Worm (Caenorhabditis elegans) whole organism, L4/young adult: Measurements from ENCODE around the gene tufm-1.
"Not testable (repeated sequence)": the region's sequence is repeated elsewhere in the genome, so short reads cannot be mapped to it uniquely, and the experiment has no call there.

Experiments
- W03F9.2 ChIP-seq: fragments of 150-350 bp; optimal IDR thresholded peaks from 2 replicates; lab custom pipeline; 2014; ENCODE audit warnings: missing biosample characterization, missing genetic modification characterization
- dao-5 ChIP-seq: sonication (generic microtip); optimal IDR thresholded peaks from 2 replicates; lab custom pipeline; 2016; ENCODE audit warnings: missing genotype, missing genetic modification characterization, moderate library complexity, missing compliant biosample characterization
- him-1 ChIP-seq: sonication (generic microtip); optimal IDR thresholded peaks from 2 replicates; lab custom pipeline; 2016; ENCODE audit warnings: missing genotype, missing genetic modification reagents, missing genetic modification characterization, missing compliant biosample characterization

tufm-1 gene

DNA sequence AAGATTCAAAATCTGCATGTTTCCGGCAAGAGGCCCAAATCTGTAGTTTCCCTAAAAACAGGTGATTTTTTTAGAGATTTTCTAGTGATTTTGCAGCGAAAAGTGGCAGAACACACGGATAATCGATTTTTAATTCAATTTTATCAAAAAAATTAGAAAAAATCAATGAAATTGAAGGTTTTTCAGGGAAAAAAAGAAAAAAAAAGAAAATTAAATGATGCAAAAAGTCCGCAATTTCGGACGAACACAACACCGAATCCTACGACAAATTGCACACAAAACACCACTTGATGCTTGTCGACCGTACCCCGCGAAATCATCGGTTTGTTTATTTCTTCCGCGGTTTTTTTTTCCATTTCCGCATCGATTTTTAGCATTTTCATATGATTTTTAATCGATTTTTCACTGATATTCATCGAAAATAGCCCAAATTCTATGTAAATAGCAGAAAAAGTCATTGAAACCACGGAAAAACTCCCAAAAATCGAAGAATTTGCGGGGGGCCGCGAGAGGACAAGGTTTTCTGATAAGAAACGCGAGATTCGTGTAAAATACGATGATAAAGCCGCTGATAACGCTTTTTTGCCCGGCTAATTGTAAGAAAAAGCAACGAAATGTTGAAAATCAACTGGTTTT, at the start of gene tufm-1:
Gene tufm-1, minus strand, starts transcription at position 51 of the 636 bp plus-strand sequence.
- TF ChIP-seq him-1 (tag; lab: Kevin White, UChicago), result no peak
- TF ChIP-seq W03F9.2, result peak; percentile 77

DNA sequence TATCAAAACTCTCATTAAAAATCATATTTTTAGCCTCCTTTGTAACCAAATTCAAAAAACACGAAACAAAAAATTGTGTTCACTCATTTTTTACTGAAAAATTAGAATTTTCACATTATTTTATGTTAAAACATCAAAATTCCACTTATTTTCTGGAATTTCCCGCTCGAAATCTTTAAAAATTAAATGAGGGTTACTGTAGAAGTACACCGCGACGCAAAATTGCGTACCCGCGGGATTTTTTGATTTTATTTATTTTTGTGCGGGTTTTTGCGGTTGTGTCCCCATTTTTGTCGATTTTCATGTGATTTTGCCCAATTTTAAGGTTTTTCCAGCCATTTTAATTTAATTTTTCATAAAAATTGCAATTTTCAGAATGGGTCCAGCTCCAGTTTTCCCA, 43.6 kb upstream of the tufm-1 start:
- no peak for TF ChIP-seq W03F9.2
- no peak for TF ChIP-seq him-1 (tag; lab: Kevin White, UChicago)
- no peak for TF ChIP-seq dao-5 (tag; lab: Kevin White, UChicago)

DNA sequence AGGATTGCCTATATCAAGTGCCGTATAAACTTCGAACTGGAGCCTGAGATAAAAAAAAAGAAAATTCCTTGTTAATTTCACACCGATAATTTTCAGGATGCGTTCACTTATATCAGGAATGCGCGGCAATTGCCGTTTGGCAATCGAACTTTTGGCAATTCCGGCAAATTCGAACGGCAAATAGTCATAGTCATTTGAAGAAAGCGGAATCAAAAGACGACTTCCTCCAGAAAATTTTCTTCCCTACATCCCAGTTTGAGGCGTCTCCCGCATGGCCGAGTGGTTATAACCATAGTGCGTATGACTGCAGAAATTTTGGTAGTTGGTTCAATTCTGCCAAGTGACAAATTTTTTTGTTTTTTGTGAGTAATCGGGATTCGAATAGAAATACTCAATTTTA, 41.2 kb upstream of the tufm-1 start, which contains the start of gene F56F11.4:
Gene F56F11.4, plus strand, starts transcription at position 301 of the 400 bp plus-strand sequence.
- TF ChIP-seq dao-5 (tag; lab: Kevin White, UChicago) (no peak), W03F9.2 (no peak), him-1 (tag; lab: Kevin White, UChicago) (no peak)

DNA sequence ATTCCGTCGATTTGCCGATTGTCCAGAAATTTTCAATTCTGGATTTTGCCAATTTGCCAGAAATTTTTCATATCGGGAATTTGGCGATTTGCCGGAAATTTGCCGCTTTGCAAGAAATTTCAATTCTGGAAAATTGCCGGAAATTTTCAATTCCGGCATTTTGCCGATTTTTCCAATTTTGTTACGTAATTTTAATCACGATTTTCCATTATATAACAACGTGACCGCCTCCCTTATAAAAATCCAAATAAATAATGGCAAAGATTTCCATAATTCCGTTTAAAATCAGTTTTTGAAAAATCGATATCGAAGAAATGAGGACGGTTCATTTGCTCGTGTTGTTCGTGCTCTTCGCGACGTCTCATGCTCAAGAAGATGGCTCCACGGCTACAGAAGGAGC, 32.0 kb upstream of the tufm-1 start, which contains the start of gene H34I24.1:
Gene H34I24.1, plus strand, starts transcription at position 301 of the 400 bp plus-strand sequence.
- TF ChIP-seq him-1 (tag; lab: Kevin White, UChicago); dao-5 (tag; lab: Kevin White, UChicago); W03F9.2: not testable (repeated sequence)

- TF ChIP-seq dao-5 (tag; lab: Kevin White, UChicago) (no peak), W03F9.2 (no peak), him-1 (tag; lab: Kevin White, UChicago) (no peak)
These were observed 27.1 kb upstream of the tufm-1 start, which contains the start of gene H34I24.2 for ce11 chrIII:2841856-2842373. TSS of gene H34I24.2 (plus strand) at chrIII:2842044.

DNA sequence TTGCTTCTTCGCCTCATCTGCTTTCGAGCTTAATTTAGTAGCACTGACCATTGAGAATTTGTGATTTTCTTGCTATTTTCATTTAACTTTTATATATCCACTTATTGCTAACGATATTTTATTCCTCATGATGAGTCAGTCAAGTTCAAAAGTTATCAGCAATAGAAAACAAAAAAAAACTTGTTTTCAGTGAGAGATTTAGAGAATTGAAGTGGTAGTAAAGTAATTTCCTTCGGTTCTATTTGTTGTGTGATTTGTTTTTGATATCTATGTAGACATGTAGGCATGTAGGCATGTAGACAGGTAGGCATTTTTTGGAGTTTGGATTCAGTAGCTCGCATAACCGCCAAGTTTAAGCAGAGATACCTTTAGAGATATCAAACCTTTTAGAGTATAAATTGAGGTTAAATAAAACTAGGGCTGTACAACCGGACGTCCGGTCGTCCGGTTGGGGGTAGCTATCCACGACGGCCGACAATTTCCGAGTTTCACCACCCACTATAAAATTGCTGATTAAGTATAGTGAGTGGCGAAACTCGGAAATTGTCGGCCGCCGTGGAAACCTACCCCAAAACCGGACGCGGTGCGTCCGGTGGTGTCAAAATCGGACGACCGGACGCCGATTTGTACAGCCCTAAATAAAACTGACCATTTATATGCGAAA, 26.2 kb upstream of the tufm-1 start, which contains the start of gene Y71H2AR.2:
Gene Y71H2AR.2, minus strand, starts transcription at position 51 of the 664 bp plus-strand sequence.
- TF ChIP-seq W03F9.2 (no peak), dao-5 (tag; lab: Kevin White, UChicago) (no peak), him-1 (tag; lab: Kevin White, UChicago) (no peak)

- TF ChIP-seq him-1 (tag; lab: Kevin White, UChicago) (no peak), dao-5 (tag; lab: Kevin White, UChicago) (no peak), W03F9.2 (no peak)
These were observed 21.6 kb upstream of the tufm-1 start, which contains the start of gene josd-1 for ce11 chrIII:2836339-2836738. TSS of gene josd-1 (plus strand) at chrIII:2836639.

- TF ChIP-seq him-1 (tag; lab: Kevin White, UChicago) (no peak), dao-5 (tag; lab: Kevin White, UChicago) (no peak), W03F9.2 (no peak)
These were observed 20.2 kb upstream of the tufm-1 start for ce11 chrIII:2834998-2835397.

ce11 chrIII:2834363-2834762, 19.6 kb upstream of the tufm-1 start, which contains the start of gene txdc-17:
TSS of gene txdc-17 (plus strand) at chrIII:2834663.
- TF ChIP-seq dao-5 (tag; lab: Kevin White, UChicago), result no peak
- TF ChIP-seq W03F9.2, result no peak
- no peak for TF ChIP-seq him-1 (tag; lab: Kevin White, UChicago)

DNA sequence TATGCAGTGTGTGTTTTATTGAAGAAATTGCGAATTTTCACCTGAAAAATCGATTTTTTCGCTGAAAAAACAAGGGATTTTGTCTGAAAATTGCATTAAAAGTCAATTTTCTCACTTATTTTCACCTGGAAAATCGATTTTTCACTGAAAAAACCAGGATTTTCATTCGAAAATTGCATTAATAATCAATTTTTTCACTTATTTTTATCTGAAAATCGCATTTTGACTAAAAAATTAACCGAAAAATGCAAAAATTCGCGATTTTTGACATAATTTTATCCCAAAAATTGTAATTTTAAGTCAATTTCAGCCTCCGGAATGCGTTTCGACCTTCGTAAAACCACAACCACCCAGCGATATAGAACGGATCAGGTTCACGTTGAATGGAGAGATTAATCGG, 17.7 kb upstream of the tufm-1 start, which contains the start of gene Y71H2AM.29:
Gene Y71H2AM.29, plus strand, starts transcription at position 301 of the 400 bp plus-strand sequence.
- TF ChIP-seq dao-5 (tag; lab: Kevin White, UChicago), result no peak
- no peak for TF ChIP-seq W03F9.2
- TF ChIP-seq him-1 (tag; lab: Kevin White, UChicago), result no peak

- TF ChIP-seq him-1 (tag; lab: Kevin White, UChicago) (no peak), dao-5 (tag; lab: Kevin White, UChicago) (no peak), W03F9.2 (no peak)
These were observed 12.0 kb upstream of the tufm-1 start, which contains the start of gene Y71H2AM.1 for ce11 chrIII:2826770-2827169. TSS of gene Y71H2AM.1 (plus strand) at chrIII:2827070.

DNA sequence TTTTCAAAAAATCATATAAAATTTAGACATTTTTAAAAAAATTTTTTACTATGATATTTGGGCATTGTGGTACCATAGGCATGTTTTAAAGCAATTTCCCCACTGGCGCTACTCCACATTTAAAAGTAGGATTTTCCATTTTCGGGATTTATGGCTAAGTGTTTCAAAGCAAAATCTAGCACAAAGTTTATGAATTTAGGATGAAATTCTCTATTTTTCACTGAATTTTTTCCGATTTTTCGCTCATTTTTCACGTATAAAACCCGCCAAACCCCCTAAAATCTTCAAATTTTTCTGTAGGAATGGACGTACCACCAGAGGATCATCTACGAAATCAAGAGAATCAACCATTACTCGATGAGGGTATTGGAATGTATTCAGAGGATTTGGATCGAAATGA, 4.2 kb upstream of the tufm-1 start, which contains the start of gene pipp-4P:
Gene pipp-4P, plus strand, starts transcription at position 301 of the 400 bp plus-strand sequence.
- no peak for TF ChIP-seq him-1 (tag; lab: Kevin White, UChicago)
- no peak for TF ChIP-seq dao-5 (tag; lab: Kevin White, UChicago)
- no peak for TF ChIP-seq W03F9.2

- TF ChIP-seq him-1 (tag; lab: Kevin White, UChicago), result no peak
- TF ChIP-seq dao-5 (tag; lab: Kevin White, UChicago), result no peak
- TF ChIP-seq W03F9.2, result no peak
These were observed 3.1 kb upstream of the tufm-1 start for ce11 chrIII:2817847-2818246.
